Worm (Caenorhabditis elegans) whole organism, late embryonic: ENCODE results near the gene puf-7.

Experiments used
- ceh-6 ChIP-seq: fragments of 200-800 bp; sonication (Bioruptor generic); optimal IDR thresholded peaks from 2 replicates; lab custom pipeline; 2018; ENCODE audit warnings: mild to moderate bottlenecking, missing genetic modification characterization, missing compliant biosample characterization
- fkh-10 ChIP-seq: fragments of 150-350 bp; optimal IDR thresholded peaks from 2 replicates; lab custom pipeline; 2014; ENCODE audit warnings: missing biosample characterization, missing genetic modification reagents, missing genetic modification characterization
- lin-11 ChIP-seq: fragments of 200-800 bp; sonication (Bioruptor generic); optimal IDR thresholded peaks from 2 replicates; lab custom pipeline; 2018; ENCODE audit warnings: mild to moderate bottlenecking, missing genetic modification characterization, missing compliant biosample characterization
- ref-2 ChIP-seq: sonication (generic microtip); optimal IDR thresholded peaks from 2 replicates; lab custom pipeline; 2016; ENCODE audit warnings: missing genetic modification characterization, missing compliant biosample characterization

- TF ChIP-seq ref-2 (no peak), ceh-6 (GFP tag; lab: Kevin White, UChicago) (no peak), lin-11 (tag; lab: Kevin White, UChicago) (no peak), fkh-10 (GFP tag; lab: Kevin White, UChicago) (no peak)
Measured at ce11 chrIV:5514789-5515188, 28.3 kb downstream of the puf-7 start.
